Fruit fly (Drosophila melanogaster): ENCODE measurements around the gene RhoGAP92B.
A peak's percentile ranks its signal among the peaks of the same experiment; 100 is the strongest.

DNA sequence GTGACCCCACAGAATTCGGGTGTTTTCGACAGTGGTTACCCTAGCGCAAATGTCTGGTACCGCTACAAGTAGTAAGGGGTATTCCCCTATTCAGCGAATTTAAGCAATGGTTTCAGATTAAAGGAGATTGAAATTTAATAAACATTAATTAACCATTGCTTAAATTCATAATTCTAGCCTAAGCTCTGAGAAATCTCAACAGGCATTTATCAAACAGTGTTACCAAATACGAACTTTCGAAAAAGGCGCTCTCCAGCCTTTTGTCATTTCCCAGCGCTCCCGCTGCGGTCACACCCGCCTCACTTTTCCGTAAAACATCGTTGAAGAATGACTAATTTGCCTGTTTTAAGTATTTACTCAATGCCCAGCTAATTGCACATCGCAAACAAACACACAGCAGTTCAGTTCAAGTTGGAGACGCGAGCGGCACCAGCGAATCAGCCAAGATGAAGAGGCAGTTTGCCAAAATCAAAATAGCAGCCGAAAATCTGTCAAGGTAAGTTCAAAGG, at the start of gene RhoGAP92B, which contains the start of gene Surf6:
- TF ChIP-seq CG14711 (tag; optimal IDR thresholded peaks at IDR 0.05) (peak; percentile 74), cnc (optimal IDR thresholded peaks at IDR 0.05) (no peak), kay (GFP tag; ENCODE audit: borderline replicate concordance) (peak; percentile 94), CG5204 (GFP tag; optimal IDR thresholded peaks at IDR 0.05) (no peak), Hr96 (GFP tag; optimal IDR thresholded peaks at IDR 0.05) (no peak), toe (GFP tag; optimal IDR thresholded peaks at IDR 0.05) (no peak), CG7101 (tag; optimal IDR thresholded peaks at IDR 0.05) (peak; percentile 63), CG7045 (GFP tag; optimal IDR thresholded peaks at IDR 0.05) (peak; percentile 61), bab1 (GFP tag; optimal IDR thresholded peaks at IDR 0.05) (peak; percentile 92), CG33017 (tag; optimal IDR thresholded peaks at IDR 0.05) (peak; percentile 38), Mnt (GFP tag; optimal IDR thresholded peaks at IDR 0.05) (peak; percentile 98), Crg-1 (GFP tag; optimal IDR thresholded peaks at IDR 0.05) (peak; percentile 46), tj (GFP tag; optimal IDR thresholded peaks at IDR 0.05) (peak; percentile 72), cic (GFP tag; optimal IDR thresholded peaks at IDR 0.05) (peak; percentile 80)
